Worm (Caenorhabditis elegans) whole organism, midembryonic: Measurements from ENCODE around the gene rpap-3.

ENCODE experiments used
- T22C8.4 ChIP-seq: fragments of 200-800 bp; sonication (Bioruptor generic); IDR thresholded peaks from 2 replicates; pipeline ENCODE4 v1.3.6; 2022; ENCODE audit warnings: missing genetic modification characterization, missing compliant biosample characterization
- flt-1 ChIP-seq: fragments of 200-800 bp; sonication (Bioruptor generic); IDR thresholded peaks from 2 replicates; pipeline ENCODE4 v1.3.6; 2022; ENCODE audit warnings: missing genetic modification characterization, missing compliant biosample characterization
- tab-1 ChIP-seq: fragments of 200-800 bp; sonication (Bioruptor generic); IDR thresholded peaks from 2 replicates; pipeline ENCODE4 v1.3.6; 2022; ENCODE audit warnings: missing genetic modification characterization, missing compliant biosample characterization
- ztf-29 ChIP-seq: fragments of 200-800 bp; sonication (Bioruptor generic); IDR thresholded peaks from 2 replicates; pipeline ENCODE4 v1.3.6; 2022; ENCODE audit warnings: missing genetic modification reagents, missing genetic modification characterization, missing compliant biosample characterization

ce11 chrIV:7774206-7774605 is 4.6 kb downstream of the rpap-3 start, which contains the start of the genes hcf-1 and swd-2.2:
- TF ChIP-seq tab-1 (GFP tag; lab: Robert Waterston, UW) (no peak), T22C8.4 (GFP tag; lab: Robert Waterston, UW) (no peak), ztf-29 (GFP tag; lab: Robert Waterston, UW) (no peak), flt-1 (no peak)
